Fruit fly (Drosophila melanogaster) whole organism, embryonic: ENCODE results near the gene Smu1.

ENCODE experiments used
- CG13287 ChIP-seq: fragments of 200-800 bp; sonication (Bioruptor generic); IDR thresholded peaks from 2 replicates; pipeline ENCODE4 v1.3.6; 2022; ENCODE audit warnings: missing biosample characterization, missing genetic modification characterization; ENCODE audit not compliant: partially characterized antibody
- CG14441 ChIP-seq: fragments of 200-800 bp; sonication (Bioruptor generic); IDR thresholded peaks from 2 replicates; pipeline ENCODE4 v1.3.6; 2022; ENCODE audit warnings: missing biosample characterization, missing genetic modification characterization
- CG17359 ChIP-seq: fragments of 200-800 bp; sonication (Bioruptor generic); optimal IDR thresholded peaks from 3 replicates; lab custom pipeline; 2018; ENCODE audit warnings: missing biosample characterization, mild to moderate bottlenecking, missing genetic modification characterization, moderate library complexity
- CG4282 ChIP-seq: fragments of 200-800 bp; sonication (Bioruptor generic); optimal IDR thresholded peaks from 2 replicates; lab custom pipeline; 2016; ENCODE audit warnings: missing biosample characterization, missing genetic modification characterization
- CG4854 ChIP-seq: fragments of 200-800 bp; sonication (Bioruptor generic); optimal IDR thresholded peaks from 2 replicates; lab custom pipeline; 2016; ENCODE audit warnings: missing biosample characterization, missing genetic modification characterization, inconsistent platforms
- CG5953 ChIP-seq: fragments of 200-800 bp; sonication (Bioruptor generic); IDR thresholded peaks from 2 replicates; pipeline ENCODE4 v1.3.6; 2022; ENCODE audit warnings: missing biosample characterization, missing genetic modification characterization
- CHES-1-like ChIP-seq: fragments of 200-800 bp; sonication (Bioruptor generic); optimal IDR thresholded peaks from 2 replicates; lab custom pipeline; 2016; ENCODE audit warnings: missing biosample characterization, missing genetic modification characterization
- Dp ChIP-seq: fragments of 200-800 bp; sonication (Bioruptor generic); optimal IDR thresholded peaks from 2 replicates; lab custom pipeline; 2018; ENCODE audit warnings: missing biosample characterization, mild to moderate bottlenecking, missing genetic modification characterization, moderate library complexity
- Mrtf ChIP-seq: fragments of 200-800 bp; sonication (Bioruptor generic); IDR thresholded peaks from 3 replicates; pipeline ENCODE4 v1.3.6; 2022; ENCODE audit warnings: missing biosample characterization, missing genetic modification characterization
- Sry-δ ChIP-seq: fragments of 200-800 bp; sonication (Bioruptor generic); optimal IDR thresholded peaks from 2 replicates; lab custom pipeline; 2016; ENCODE audit warnings: missing biosample characterization, missing genetic modification characterization
- chn ChIP-seq: fragments of 200-800 bp; sonication (Bioruptor generic); optimal IDR thresholded peaks from 2 replicates; lab custom pipeline; 2016; ENCODE audit warnings: missing biosample characterization, missing genetic modification characterization
- danr ChIP-seq: fragments of 200-800 bp; sonication (Bioruptor generic); IDR thresholded peaks from 2 replicates; pipeline ENCODE4 v1.3.6; 2022; ENCODE audit warnings: missing biosample characterization, missing genetic modification characterization
- ham ChIP-seq: fragments of 200-800 bp; sonication (Bioruptor generic); IDR thresholded peaks from 2 replicates; pipeline ENCODE4 v1.3.6; 2022; ENCODE audit warnings: missing biosample characterization, missing genetic modification characterization
- psq ChIP-seq: fragments of 200-800 bp; sonication (Bioruptor generic); optimal IDR thresholded peaks from 2 replicates; lab custom pipeline; 2017; ENCODE audit warnings: missing biosample characterization, missing genetic modification characterization

- no peak for TF ChIP-seq ham (GFP tag; lab: Robert Waterston, UW)
- TF ChIP-seq Sry-δ (GFP tag; lab: Kevin White, UChicago) = no peak
- TF ChIP-seq CG14441 (GFP tag; lab: Robert Waterston, UW) = no peak
- no peak for TF ChIP-seq CG17359
- no peak for TF ChIP-seq CG4854 (GFP tag; lab: Kevin White, UChicago)
- TF ChIP-seq CG4282 = no peak
- no peak for TF ChIP-seq danr
- TF ChIP-seq chn (GFP tag; lab: Kevin White, UChicago) = no peak
- TF ChIP-seq Dp (GFP tag; lab: Kevin White, UChicago) = no peak
- no peak for TF ChIP-seq psq (GFP tag; lab: Kevin White, UChicago)
- no peak for TF ChIP-seq CG13287 (GFP tag; lab: Robert Waterston, UW)
- no peak for TF ChIP-seq Mrtf (GFP tag; lab: Robert Waterston, UW)
- no peak for TF ChIP-seq CG5953
- no peak for TF ChIP-seq CHES-1-like
These were observed 34.3 kb upstream of the Smu1 start for dm6 chr3R:19015423-19015810.
